Worm (Caenorhabditis elegans) whole organism, L3 larva: ENCODE results near the gene F36H5.12.

Experiments
- ZK546.5 ChIP-seq: sonication (generic microtip); optimal IDR thresholded peaks from 2 replicates; lab custom pipeline; 2017; ENCODE audit warnings: missing biosample characterization, missing genetic modification characterization
- ama-1 ChIP-seq: fragments of 150-350 bp; optimal IDR thresholded peaks from 2 replicates; lab custom pipeline; 2018
- daf-12 ChIP-seq: fragments of 150-350 bp; optimal IDR thresholded peaks from 2 replicates; lab custom pipeline; 2014; ENCODE audit warnings: missing biosample characterization, missing genetic modification reagents, missing genetic modification characterization
- elt-1 ChIP-seq: fragments of 150-350 bp; optimal IDR thresholded peaks from 2 replicates; lab custom pipeline; 2014; ENCODE audit warnings: missing biosample characterization, missing genetic modification characterization
- fkh-10 ChIP-seq: sonication (generic microtip); optimal IDR thresholded peaks from 2 replicates; lab custom pipeline; 2017; ENCODE audit warnings: missing biosample characterization, missing genetic modification reagents, missing genetic modification characterization
- lin-15B ChIP-seq: fragments of 150-350 bp; optimal IDR thresholded peaks from 2 replicates; lab custom pipeline; 2014; ENCODE audit warnings: missing biosample characterization, missing genetic modification characterization
- nfya-1 ChIP-seq: sonication (generic microtip); optimal IDR thresholded peaks from 2 replicates; lab custom pipeline; 2017; ENCODE audit warnings: missing genetic modification characterization, mild to moderate bottlenecking, missing compliant biosample characterization, antibody characterized with exemption, moderate library complexity; ENCODE audit not compliant: insufficient read depth
- nhr-11 ChIP-seq: fragments of 150-350 bp; optimal IDR thresholded peaks from 2 replicates; lab custom pipeline; 2014; ENCODE audit warnings: missing biosample characterization, missing genetic modification characterization
- nhr-43 ChIP-seq: sonication (generic microtip); optimal IDR thresholded peaks from 2 replicates; lab custom pipeline; 2016; ENCODE audit warnings: mild to moderate bottlenecking, missing genetic modification characterization, missing compliant biosample characterization; ENCODE audit not compliant: poor library complexity, severe bottlenecking
- nhr-76 ChIP-seq: fragments of 150-350 bp; sonication (generic microtip); optimal IDR thresholded peaks from 5 replicates; lab custom pipeline; 2014; ENCODE audit warnings: missing biosample characterization, missing genetic modification characterization
- unc-62 ChIP-seq: fragments of 150-350 bp; sonication (generic microtip); optimal IDR thresholded peaks from 4 replicates; lab custom pipeline; 2014; ENCODE audit warnings: missing biosample characterization, missing genetic modification reagents, missing genetic modification characterization

ce11 chrII:1722394-1722793 lies 20.2 kb upstream of the F36H5.12 start, which contains the start of the genes fbxb-5 and btb-8:
- no peak for TF ChIP-seq unc-62 (GFP tag; lab: Kevin White, UChicago)
- TF ChIP-seq nhr-76 (tag; lab: Kevin White, UChicago): no peak
- no peak for TF ChIP-seq ama-1 (lab: Kevin White, UChicago)
- no peak for TF ChIP-seq ZK546.5 (tag; lab: Kevin White, UChicago)
- TF ChIP-seq elt-1: no peak
- TF ChIP-seq nfya-1 (tag; lab: Kevin White, UChicago): no peak
- TF ChIP-seq daf-12 (tag; lab: Kevin White, UChicago): no peak
- TF ChIP-seq fkh-10: no peak
- no peak for TF ChIP-seq nhr-43 (tag; lab: Kevin White, UChicago)
- no peak for TF ChIP-seq nhr-11
- no peak for TF ChIP-seq lin-15B (tag; lab: Kevin White, UChicago)
